Fruit fly (Drosophila melanogaster): ENCODE data around the gene CG10657.

The CG10657 gene

DNA sequence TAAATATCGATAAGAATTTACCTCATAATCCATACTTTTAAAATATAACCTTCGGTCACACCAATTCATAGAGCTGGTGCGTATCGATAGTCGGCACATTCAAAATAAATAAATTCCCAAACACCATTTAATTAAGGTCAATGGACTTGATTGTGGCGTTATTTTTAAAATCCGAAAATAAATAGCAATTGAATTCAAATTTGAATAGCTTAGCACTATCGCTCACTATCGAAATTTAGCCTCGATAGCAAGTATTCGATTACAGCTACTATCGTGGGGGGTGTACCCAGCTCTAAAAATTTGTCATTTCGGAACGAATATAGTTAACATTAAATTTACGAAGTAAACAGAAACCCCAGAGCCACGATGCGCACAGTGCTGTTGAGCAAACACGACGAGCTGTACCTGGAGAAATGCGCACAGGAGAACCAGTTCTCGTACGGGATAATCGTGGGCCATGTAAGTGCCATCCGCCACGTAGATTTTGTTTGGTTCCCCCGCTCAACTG is 25.5 kb downstream of the CG10657 start, which contains the start of gene CG10616 (continued):
- TF ChIP-seq CG2199 (GFP tag; IDR thresholded peaks at IDR 0.05): no peak
- no peak for TF ChIP-seq dmrt99B (tag; optimal IDR thresholded peaks at IDR 0.05)
- TF ChIP-seq Trl (optimal IDR thresholded peaks at IDR 0.05): no peak
- no peak for TF ChIP-seq Trl (GFP tag; optimal IDR thresholded peaks at IDR 0.05)
- no peak for TF ChIP-seq dan (GFP tag; IDR thresholded peaks at IDR 0.05)
- no peak for TF ChIP-seq Mes4 (GFP tag; optimal IDR thresholded peaks at IDR 0.05)
- no peak for TF ChIP-seq Meics (GFP tag; optimal IDR thresholded peaks at IDR 0.05)
- no peak for TF ChIP-seq abd-A (tag; optimal IDR thresholded peaks at IDR 0.05)
- no peak for TF ChIP-seq CG31441 (GFP tag; IDR thresholded peaks at IDR 0.05)
- no peak for TF ChIP-seq sr (GFP tag; IDR thresholded peaks at IDR 0.05)
- no peak for TF ChIP-seq Lpt (GFP tag; optimal IDR thresholded peaks at IDR 0.05)
- TF ChIP-seq sens (GFP tag): peak; percentile 65
- no peak for TF ChIP-seq tgo (GFP tag; IDR thresholded peaks at IDR 0.05)
- TF ChIP-seq CG33557 (GFP tag; optimal IDR thresholded peaks at IDR 0.05): no peak
- no peak for TF ChIP-seq CG6175 (GFP tag; IDR thresholded peaks at IDR 0.05)
- TF ChIP-seq en (GFP tag; optimal IDR thresholded peaks at IDR 0.05): no peak
- TF ChIP-seq Eip74EF (GFP tag; optimal IDR thresholded peaks at IDR 0.05): no peak
- no peak for TF ChIP-seq pfk (GFP tag; optimal IDR thresholded peaks at IDR 0.05)
- TF ChIP-seq CG8290 (GFP tag; optimal IDR thresholded peaks at IDR 0.05): no peak
- TF ChIP-seq CG8290 (tag; optimal IDR thresholded peaks at IDR 0.05): no peak
- TF ChIP-seq al (GFP tag; IDR thresholded peaks at IDR 0.05): no peak
- TF ChIP-seq CG1529 (GFP tag; optimal IDR thresholded peaks at IDR 0.05): no peak
- TF ChIP-seq CG11723 (GFP tag; optimal IDR thresholded peaks at IDR 0.05): no peak
- TF ChIP-seq kah (GFP tag; optimal IDR thresholded peaks at IDR 0.05): no peak
- no peak for TF ChIP-seq sim (GFP tag; IDR thresholded peaks at IDR 0.05)
- TF ChIP-seq emc (GFP tag; optimal IDR thresholded peaks at IDR 0.05): no peak
- TF ChIP-seq CG17612 (GFP tag; IDR thresholded peaks at IDR 0.05): no peak
- TF ChIP-seq D19A (tag; optimal IDR thresholded peaks at IDR 0.05): no peak
- peak; percentile 68 for TF ChIP-seq Dp (GFP tag; optimal IDR thresholded peaks at IDR 0.05)
- no peak for TF ChIP-seq scrt (GFP tag; optimal IDR thresholded peaks at IDR 0.05)
- peak; percentile 93 for TF ChIP-seq unc-4 (GFP tag; IDR thresholded peaks at IDR 0.05; ENCODE audit: partially characterized antibody)
- no peak for TF ChIP-seq ranshi (GFP tag; IDR thresholded peaks at IDR 0.05)
- TF ChIP-seq Doc2 (GFP tag; IDR thresholded peaks at IDR 0.05): no peak
- no peak for TF ChIP-seq CG30431 (GFP tag; optimal IDR thresholded peaks at IDR 0.05)
- peak; percentile 99 for TF ChIP-seq Dll (GFP tag; IDR thresholded peaks at IDR 0.05; ENCODE audit: partially characterized antibody)
- TF ChIP-seq ash1 (GFP tag; optimal IDR thresholded peaks at IDR 0.05): no peak
- no peak for TF ChIP-seq CG7928 (GFP tag; optimal IDR thresholded peaks at IDR 0.05)
- TF ChIP-seq CG12942 (GFP tag; optimal IDR thresholded peaks at IDR 0.05): no peak
- TF ChIP-seq odd (GFP tag; optimal IDR thresholded peaks at IDR 0.05): no peak
- no peak for TF ChIP-seq nau (GFP tag; optimal IDR thresholded peaks at IDR 0.05)
- TF ChIP-seq NFAT (GFP tag; IDR thresholded peaks at IDR 0.05): no peak
- TF ChIP-seq CG15696 (tag; optimal IDR thresholded peaks at IDR 0.05): no peak
- TF ChIP-seq Side (GFP tag; optimal IDR thresholded peaks at IDR 0.05): no peak
- TF ChIP-seq Rx (GFP tag; IDR thresholded peaks at IDR 0.05): no peak
- no peak for TF ChIP-seq Oli (tag; optimal IDR thresholded peaks at IDR 0.05)
- TF ChIP-seq CG5245 (GFP tag; optimal IDR thresholded peaks at IDR 0.05): no peak
- no peak for TF ChIP-seq rib (GFP tag; IDR thresholded peaks at IDR 0.05)
- TF ChIP-seq Hr3 (GFP tag; optimal IDR thresholded peaks at IDR 0.05): no peak
- no peak for TF ChIP-seq CG5953 (GFP tag; IDR thresholded peaks at IDR 0.05)
- TF ChIP-seq H15 (GFP tag; IDR thresholded peaks at IDR 0.05): no peak
- no peak for TF ChIP-seq esg (GFP tag; conservative IDR thresholded peaks at IDR 0.05)
- peak; percentile 85 for TF ChIP-seq stwl (tag; optimal IDR thresholded peaks at IDR 0.05)
- no peak for TF ChIP-seq CG1792 (GFP tag; optimal IDR thresholded peaks at IDR 0.05)

Data from whole organism, embryonic.